Fruit fly (Drosophila melanogaster) whole organism, prepupa: Measurements from ENCODE around the gene Lztr1.

ENCODE experiments used
- Blimp-1 ChIP-seq: fragments of 200-800 bp; sonication (Bioruptor generic); optimal IDR thresholded peaks from 3 replicates; lab custom pipeline; 2017; ENCODE audit warnings: missing biosample characterization, missing genetic modification characterization, mild to moderate bottlenecking, moderate library complexity, missing genetic modification reagents
- CG10631 ChIP-seq: fragments of 200-800 bp; sonication (Bioruptor generic); optimal IDR thresholded peaks from 2 replicates; lab custom pipeline; 2016; ENCODE audit warnings: missing biosample characterization, missing genetic modification characterization
- CG11294 ChIP-seq: fragments of 200-800 bp; sonication (Bioruptor generic); IDR thresholded peaks from 2 replicates; pipeline ENCODE4 v1.3.6; 2022; ENCODE audit warnings: missing biosample characterization, missing genetic modification characterization
- CG11762 ChIP-seq: fragments of 200-800 bp; sonication (Bioruptor generic); optimal IDR thresholded peaks from 3 replicates; lab custom pipeline; 2016; ENCODE audit warnings: missing biosample characterization, missing genetic modification characterization; ENCODE audit not compliant: insufficient read depth
- CG11902 ChIP-seq: fragments of 200-800 bp; sonication (Bioruptor generic); optimal IDR thresholded peaks from 3 replicates; lab custom pipeline; 2016; ENCODE audit warnings: missing biosample characterization, missing genetic modification characterization
- CG15336 ChIP-seq: fragments of 200-800 bp; sonication (Bioruptor generic); IDR thresholded peaks from 2 replicates; pipeline ENCODE4 v1.3.6; 2022; ENCODE audit warnings: missing biosample characterization, missing genetic modification characterization
- CG16779 ChIP-seq: fragments of 200-800 bp; sonication (Bioruptor generic); optimal IDR thresholded peaks from 3 replicates; lab custom pipeline; 2017; ENCODE audit warnings: missing biosample characterization, mild to moderate bottlenecking, missing genetic modification characterization
- CG3032 ChIP-seq: fragments of 200-800 bp; optimal IDR thresholded peaks from 2 replicates; lab custom pipeline; 2019; ENCODE audit warnings: missing biosample characterization, mild to moderate bottlenecking, missing genetic modification characterization, moderate library complexity
- CG31627 ChIP-seq: fragments of 200-800 bp; sonication (Bioruptor generic); optimal IDR thresholded peaks from 3 replicates; lab custom pipeline; 2016; ENCODE audit warnings: missing biosample characterization, missing genetic modification characterization
- CG32006 ChIP-seq: fragments of 200-800 bp; sonication (Bioruptor generic); optimal IDR thresholded peaks from 3 replicates; lab custom pipeline; 2017; ENCODE audit warnings: missing biosample characterization, mild to moderate bottlenecking, missing genetic modification characterization
- CG34406 ChIP-seq: fragments of 200-800 bp; sonication (Bioruptor generic); optimal IDR thresholded peaks from 3 replicates; lab custom pipeline; 2016; ENCODE audit warnings: missing biosample characterization, missing genetic modification characterization
- CG3919 ChIP-seq: fragments of 200-800 bp; sonication (Bioruptor generic); optimal IDR thresholded peaks from 3 replicates; lab custom pipeline; 2016; ENCODE audit warnings: missing biosample characterization, missing genetic modification characterization
- CG4318 ChIP-seq: fragments of 200-800 bp; sonication (Bioruptor generic); optimal IDR thresholded peaks from 3 replicates; lab custom pipeline; 2017; ENCODE audit warnings: missing biosample characterization, mild to moderate bottlenecking, missing genetic modification characterization
- CG6163 ChIP-seq: fragments of 200-800 bp; sonication (Bioruptor generic); IDR thresholded peaks from 3 replicates; pipeline ENCODE4 v1.3.6; 2022; ENCODE audit warnings: missing biosample characterization, missing genetic modification characterization
- CG6276 ChIP-seq: fragments of 200-800 bp; sonication (Bioruptor generic); optimal IDR thresholded peaks from 2 replicates; lab custom pipeline; 2017; ENCODE audit warnings: missing biosample characterization, mild to moderate bottlenecking, missing genetic modification characterization
- CG6808 ChIP-seq: fragments of 200-800 bp; sonication (Bioruptor generic); optimal IDR thresholded peaks from 3 replicates; lab custom pipeline; 2017; ENCODE audit warnings: missing biosample characterization, missing genetic modification characterization, mild to moderate bottlenecking, moderate library complexity, missing genetic modification reagents
- CG7368 ChIP-seq: fragments of 200-800 bp; sonication (Bioruptor generic); optimal IDR thresholded peaks from 3 replicates; lab custom pipeline; 2016; ENCODE audit warnings: missing biosample characterization, missing genetic modification characterization
- CG8119 ChIP-seq: fragments of 200-800 bp; sonication (Bioruptor generic); IDR thresholded peaks from 3 replicates; pipeline ENCODE4 v1.3.6; 2022; ENCODE audit warnings: missing biosample characterization, missing genetic modification characterization
- Eip75B ChIP-seq: fragments of 200-800 bp; sonication (Bioruptor generic); optimal IDR thresholded peaks from 3 replicates; lab custom pipeline; 2016; ENCODE audit warnings: missing biosample characterization, missing genetic modification characterization
- Eip78C ChIP-seq: fragments of 200-800 bp; sonication (Bioruptor generic); peaks from one replicate; lab custom pipeline; 2016; ENCODE audit warnings: missing biosample characterization, missing genetic modification characterization
- Ets96B ChIP-seq: fragments of 200-800 bp; optimal IDR thresholded peaks from 2 replicates; lab custom pipeline; 2019; ENCODE audit warnings: missing biosample characterization, mild to moderate bottlenecking, missing genetic modification characterization, moderate library complexity
- Hr38 ChIP-seq: sonication (Bioruptor generic); optimal IDR thresholded peaks from 2 replicates; lab custom pipeline; 2016; ENCODE audit warnings: missing biosample characterization, missing genetic modification characterization
- Hr39 ChIP-seq: fragments of 200-800 bp; sonication (Bioruptor generic); optimal IDR thresholded peaks from 2 replicates; lab custom pipeline; 2016; ENCODE audit warnings: missing biosample characterization, missing genetic modification characterization
- Hr4 ChIP-seq: fragments of 200-800 bp; sonication (Bioruptor generic); optimal IDR thresholded peaks from 3 replicates; lab custom pipeline; 2016; ENCODE audit warnings: missing biosample characterization, missing genetic modification characterization
- Met ChIP-seq: fragments of 200-800 bp; sonication (Bioruptor generic); optimal IDR thresholded peaks from 3 replicates; lab custom pipeline; 2016; ENCODE audit warnings: missing biosample characterization, missing genetic modification characterization
- OdsH ChIP-seq: fragments of 200-800 bp; sonication (Bioruptor generic); optimal IDR thresholded peaks from 3 replicates; lab custom pipeline; 2016; ENCODE audit warnings: missing biosample characterization, missing genetic modification characterization
- Smox ChIP-seq: fragments of 200-800 bp; sonication (Bioruptor generic); optimal IDR thresholded peaks from 3 replicates; lab custom pipeline; 2016; ENCODE audit warnings: missing biosample characterization, missing genetic modification characterization
- Sox102F ChIP-seq: fragments of 200-800 bp; sonication (Bioruptor generic); optimal IDR thresholded peaks from 2 replicates; lab custom pipeline; 2016; ENCODE audit warnings: missing biosample characterization, mild to moderate bottlenecking, missing genetic modification characterization
- Sox15 ChIP-seq: fragments of 200-800 bp; sonication (Bioruptor generic); optimal IDR thresholded peaks from 3 replicates; lab custom pipeline; 2016; ENCODE audit warnings: missing biosample characterization, missing genetic modification characterization
- cyc ChIP-seq: fragments of 200-800 bp; sonication (Bioruptor generic); optimal IDR thresholded peaks from 3 replicates; lab custom pipeline; 2016; ENCODE audit warnings: missing biosample characterization, missing genetic modification characterization
- dac ChIP-seq: fragments of 200-800 bp; sonication (Bioruptor generic); optimal IDR thresholded peaks from 2 replicates; lab custom pipeline; 2017; ENCODE audit warnings: missing biosample characterization, mild to moderate bottlenecking, missing genetic modification characterization
- eg ChIP-seq: fragments of 200-800 bp; sonication (Bioruptor generic); IDR thresholded peaks from 3 replicates; pipeline ENCODE4 v1.3.6; 2022; ENCODE audit warnings: missing biosample characterization, missing genetic modification characterization
- fkh ChIP-seq: fragments of 200-800 bp; sonication (Bioruptor generic); optimal IDR thresholded peaks from 3 replicates; lab custom pipeline; 2017; ENCODE audit warnings: missing biosample characterization, mild to moderate bottlenecking, missing genetic modification characterization, moderate library complexity
- lz ChIP-seq: fragments of 200-800 bp; sonication (Bioruptor generic); optimal IDR thresholded peaks from 3 replicates; lab custom pipeline; 2016; ENCODE audit warnings: missing biosample characterization, missing genetic modification characterization
- net ChIP-seq: fragments of 200-800 bp; sonication (Bioruptor generic); optimal IDR thresholded peaks from 3 replicates; lab custom pipeline; 2016; ENCODE audit warnings: missing biosample characterization, missing genetic modification characterization
- pdm3 ChIP-seq: fragments of 200-800 bp; sonication (Bioruptor generic); optimal IDR thresholded peaks from 3 replicates; lab custom pipeline; 2016; ENCODE audit warnings: missing biosample characterization, missing genetic modification characterization
- salr ChIP-seq, 2 experiments: fragments of 200-800 bp; sonication (Bioruptor generic); optimal IDR thresholded peaks; 3 replicates each; lab custom pipeline; 2016 to 2018; ENCODE audit warnings: missing biosample characterization in 2 of 2, missing genetic modification characterization in 2 of 2, mild to moderate bottlenecking in 1 of 2
- spab ChIP-seq: fragments of 200-800 bp; sonication (Bioruptor generic); optimal IDR thresholded peaks from 2 replicates; lab custom pipeline; 2017; ENCODE audit warnings: missing biosample characterization, mild to moderate bottlenecking, missing genetic modification characterization, missing genetic modification reagents
- ss ChIP-seq, 2 experiments: fragments of 200-800 bp; sonication (Bioruptor generic); optimal IDR thresholded peaks; 2 replicates in 1 of 2; 3 replicates in 1 of 2; lab custom pipeline; 2017 to 2018; ENCODE audit warnings: mild to moderate bottlenecking in 2 of 2, missing biosample characterization in 2 of 2, missing genetic modification characterization in 2 of 2, moderate library complexity in 1 of 2
- svp ChIP-seq: fragments of 200-800 bp; sonication (Bioruptor generic); peaks from one replicate; lab custom pipeline; 2016; ENCODE audit warnings: missing biosample characterization, missing genetic modification characterization
- topi ChIP-seq: fragments of 200-800 bp; sonication (Bioruptor generic); optimal IDR thresholded peaks from 3 replicates; lab custom pipeline; 2016; ENCODE audit warnings: missing biosample characterization, missing genetic modification characterization
- vri ChIP-seq: fragments of 200-800 bp; sonication (Bioruptor generic); optimal IDR thresholded peaks from 3 replicates; lab custom pipeline; 2016; ENCODE audit warnings: missing biosample characterization, mild to moderate bottlenecking, missing genetic modification characterization

The Lztr1 gene

DNA sequence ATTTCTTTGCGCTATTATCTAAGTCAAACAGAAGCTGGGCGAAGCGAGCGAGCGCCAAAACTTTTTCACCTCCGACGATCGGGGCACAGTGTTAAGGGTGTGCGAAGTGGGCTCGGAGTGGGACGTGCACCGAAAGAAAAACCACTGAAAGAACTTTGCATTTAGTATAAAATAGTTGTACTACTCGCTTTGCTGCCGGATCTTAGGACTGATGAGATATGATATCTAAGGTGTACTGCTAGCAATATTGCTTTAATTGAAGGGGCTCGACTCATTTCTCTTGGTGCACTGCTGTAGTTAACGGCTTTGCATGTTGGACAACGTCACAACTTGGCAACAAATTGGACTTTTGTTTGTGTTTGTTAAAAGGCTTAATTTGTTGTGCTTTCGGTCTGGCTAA lies 26.4 kb upstream of the Lztr1 start:
- peak; percentile 7 for TF ChIP-seq topi
- TF ChIP-seq Eip78C: peak; percentile 48
- peak; percentile 45 for TF ChIP-seq svp (GFP tag; lab: Kevin White, UChicago)
- no peak for TF ChIP-seq CG11762 (GFP tag; lab: Kevin White, UChicago)
- TF ChIP-seq eg (GFP tag; lab: Robert Waterston, UW): 0 out of 3 replicates have a peak, but pooled peaks have one; percentile 12
- TF ChIP-seq fkh: peak; percentile 35
- no peak for TF ChIP-seq Ets96B (tag; lab: Kevin White, UChicago)
- 0 out of 3 replicates have a peak, but pooled peaks have one; percentile 48 for TF ChIP-seq CG6163 (GFP tag; lab: Robert Waterston, UW)
- TF ChIP-seq cyc (GFP tag; lab: Kevin White, UChicago): peak; percentile 25
- no peak for TF ChIP-seq CG11902 (GFP tag; lab: Kevin White, UChicago)

DNA sequence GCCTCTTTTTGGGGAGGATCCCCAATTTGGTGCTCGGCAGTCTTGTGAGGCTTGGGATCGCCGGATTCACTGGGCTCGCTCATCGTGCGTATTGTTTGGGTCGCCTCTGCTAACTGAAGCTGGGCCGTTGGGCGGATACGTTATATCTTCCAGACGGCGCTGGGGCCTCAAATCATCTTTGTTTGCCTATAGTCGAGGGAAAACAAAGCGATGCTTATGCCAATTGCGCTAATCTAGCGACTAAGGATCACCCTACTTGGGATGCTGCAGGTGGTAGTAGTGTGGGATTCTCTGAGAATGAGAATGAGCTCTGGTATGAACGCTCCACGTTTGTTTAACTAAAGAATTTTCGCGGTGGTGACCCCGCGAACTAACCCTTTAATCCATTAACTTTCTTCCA lies 24.4 kb upstream of the Lztr1 start, which contains the start of gene CG3690:
Gene CG3690, minus strand, starts transcription at position 101 of the 400 bp plus-strand sequence.
- no peak for TF ChIP-seq Blimp-1 (GFP tag; lab: Kevin White, UChicago)
- TF ChIP-seq CG16779 (tag; lab: Kevin White, UChicago): no peak
- TF ChIP-seq CG3919 (GFP tag; lab: Kevin White, UChicago): no peak
- TF ChIP-seq vri (GFP tag; lab: Kevin White, UChicago): no peak
- TF ChIP-seq pdm3 (GFP tag; lab: Kevin White, UChicago): no peak
- no peak for TF ChIP-seq CG3032 (tag; lab: Kevin White, UChicago)
- TF ChIP-seq CG10631 (GFP tag; lab: Kevin White, UChicago): no peak
- TF ChIP-seq CG15336 (GFP tag; lab: Robert Waterston, UW): no peak
- no peak for TF ChIP-seq salr (GFP tag; optimal IDR thresholded peaks at IDR 0.05; lab: Kevin White, UChicago)
- no peak for TF ChIP-seq OdsH (GFP tag; lab: Kevin White, UChicago)
- TF ChIP-seq CG8119 (GFP tag; lab: Robert Waterston, UW): no peak
- no peak for TF ChIP-seq spab (GFP tag; lab: Kevin White, UChicago)

DNA sequence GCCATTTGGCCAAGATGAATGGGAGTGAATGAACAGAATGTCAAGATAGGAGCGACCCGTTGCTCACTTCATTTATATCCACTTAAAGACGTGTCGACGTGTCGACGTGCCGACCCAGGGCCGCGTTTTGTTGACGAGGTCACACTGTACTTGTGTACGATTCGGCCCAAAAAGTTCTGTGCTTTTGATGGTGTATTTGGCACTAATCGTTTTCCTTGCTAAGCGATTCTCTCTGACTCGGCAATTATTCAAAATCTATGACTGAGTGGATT lies 20.8 kb upstream of the Lztr1 start:
- TF ChIP-seq cyc (GFP tag; lab: Kevin White, UChicago) (peak; percentile 34), CG34406 (no peak), CG11294 (GFP tag; lab: Robert Waterston, UW) (no peak), CG31627 (GFP tag; lab: Kevin White, UChicago) (peak; percentile 45), svp (GFP tag; lab: Kevin White, UChicago) (peak; percentile 1), lz (GFP tag; lab: Kevin White, UChicago) (peak; percentile 6), Hr4 (GFP tag; lab: Kevin White, UChicago) (no peak), topi (peak; percentile 3), CG11902 (GFP tag; lab: Kevin White, UChicago) (no peak), Hr39 (peak; percentile 55), Smox (GFP tag; lab: Kevin White, UChicago) (peak; percentile 20), Eip78C (peak; percentile 38), Met (GFP tag; lab: Kevin White, UChicago) (peak; percentile 31)

DNA sequence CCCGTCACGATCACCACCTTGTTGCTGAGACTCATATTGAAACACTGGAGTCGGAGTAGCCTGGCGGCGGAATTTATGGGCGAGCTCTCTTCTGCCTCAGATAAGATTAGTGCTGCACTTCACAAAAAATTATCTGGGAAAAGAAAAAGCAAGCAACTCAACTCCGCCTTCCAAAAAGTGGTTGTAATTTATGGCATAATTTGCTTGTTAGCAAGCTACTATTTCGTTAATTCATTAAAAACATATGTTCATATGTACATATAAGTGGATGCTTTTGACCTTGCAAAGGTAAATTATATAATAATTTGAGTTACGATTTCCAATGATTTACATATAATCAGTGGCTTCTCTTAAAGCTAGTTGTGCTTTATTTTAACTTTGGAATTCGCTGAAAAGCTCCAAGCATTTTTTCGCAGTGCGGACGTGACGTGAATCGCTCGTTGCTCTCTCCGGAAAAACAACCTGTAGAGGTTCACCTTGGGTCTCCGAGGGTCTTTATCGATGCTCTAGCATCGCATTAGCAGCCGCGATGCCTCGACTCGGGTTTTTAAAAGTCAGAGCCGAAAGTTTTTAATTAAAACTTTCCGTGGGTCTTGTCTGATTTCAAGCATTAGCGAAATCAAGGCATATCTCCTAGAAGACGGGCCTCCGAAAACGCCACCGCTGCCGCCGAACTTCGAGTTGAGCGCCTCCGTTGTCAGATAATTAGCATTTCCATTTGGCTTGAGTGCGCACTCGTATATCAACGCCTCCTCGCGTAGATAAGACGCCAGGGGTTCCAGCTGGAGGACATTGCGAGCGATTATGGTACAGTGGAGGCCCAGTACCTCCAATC lies 20.3 kb upstream of the Lztr1 start, which contains the start of gene CG3699:
Gene CG3699, minus strand, starts transcription at position 51 of the 835 bp plus-strand sequence.
- TF ChIP-seq CG4318 (GFP tag; lab: Kevin White, UChicago) (no peak), CG7368 (no peak), Sox102F (GFP tag; lab: Kevin White, UChicago) (peak; percentile 53), Met (GFP tag; lab: Kevin White, UChicago) (peak; percentile 43), net (GFP tag; lab: Kevin White, UChicago) (peak; percentile 49), svp (GFP tag; lab: Kevin White, UChicago) (peak; percentile 79), dac (GFP tag; lab: Kevin White, UChicago) (no peak), CG3919 (GFP tag; lab: Kevin White, UChicago) (peak; percentile 44), CG34406 (peak; percentile 48), CG6276 (GFP tag; lab: Kevin White, UChicago) (peak; percentile 8), CG6808 (peak; percentile 32), Smox (GFP tag; lab: Kevin White, UChicago) (peak; percentile 60), CG3032 (tag; lab: Kevin White, UChicago) (peak; percentile 45), Eip75B (GFP tag; lab: Kevin White, UChicago) (peak; percentile 42), CG15336 (GFP tag; lab: Robert Waterston, UW) (peak; percentile 28; the same call in 1 of the 2 replicates), Sox15 (GFP tag; lab: Kevin White, UChicago) (peak; percentile 35), CG32006 (GFP tag; lab: Kevin White, UChicago) (peak; percentile 62), Hr39 (peak; percentile 60), lz (GFP tag; lab: Kevin White, UChicago) (peak; percentile 65), CG10631 (GFP tag; lab: Kevin White, UChicago) (peak; percentile 33), vri (GFP tag; lab: Kevin White, UChicago) (peak; percentile 40), CG11902 (GFP tag; lab: Kevin White, UChicago) (peak; percentile 30), fkh (peak; percentile 0), topi (peak; percentile 68), ss (GFP tag; optimal IDR thresholded peaks at IDR 0.05; lab: Kevin White, UChicago) (peak in 1 of 2 experiments; percentile 21), Hr38 (GFP tag; lab: Kevin White, UChicago) (no peak)
